Worm (Caenorhabditis elegans) whole organism, early embryonic: ENCODE results near the gene rnf-113.

Experiments
- ama-1 ChIP-seq: fragments of 150-350 bp; optimal IDR thresholded peaks from 2 replicates; lab custom pipeline; 2014
- flt-1 ChIP-seq: fragments of 200-800 bp; sonication (Bioruptor generic); IDR thresholded peaks from 2 replicates; pipeline ENCODE4 v1.3.6; 2022; ENCODE audit warnings: missing genetic modification characterization, missing compliant biosample characterization
- hmbx-1 ChIP-seq: sonication (generic microtip); optimal IDR thresholded peaks from 2 replicates; lab custom pipeline; 2016; ENCODE audit warnings: mild to moderate bottlenecking, missing genetic modification characterization, missing compliant biosample characterization
- hmg-4 ChIP-seq: fragments of 200-800 bp; sonication (Bioruptor generic); optimal IDR thresholded peaks from 2 replicates; lab custom pipeline; 2018; ENCODE audit warnings: mild to moderate bottlenecking, missing genetic modification characterization, missing compliant biosample characterization
- tra-4 ChIP-seq: sonication (generic microtip); optimal IDR thresholded peaks from 2 replicates; lab custom pipeline; 2017; ENCODE audit warnings: missing genetic modification characterization, missing compliant biosample characterization

DNA sequence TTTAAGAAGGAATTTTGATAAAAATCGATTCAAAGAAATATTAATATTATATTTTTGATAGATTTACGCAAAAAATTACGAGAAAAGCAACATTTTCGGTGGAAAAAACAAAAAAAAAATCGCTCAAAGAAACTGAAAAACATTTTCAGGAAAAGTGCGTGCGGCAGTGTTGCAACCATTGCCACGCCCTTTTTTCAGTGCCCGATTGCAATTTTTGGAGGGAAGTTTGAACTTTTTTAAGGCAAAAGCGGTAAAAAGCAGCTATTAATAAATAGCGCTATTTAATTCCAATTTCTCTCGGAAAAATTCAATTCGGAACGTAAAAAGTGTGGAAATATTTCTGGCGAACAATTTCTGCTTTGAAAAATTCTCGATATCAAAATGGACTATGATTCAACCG is 36.4 kb downstream of the rnf-113 start:
- TF ChIP-seq hmbx-1 (tag; lab: Kevin White, UChicago) (no peak), flt-1 (GFP tag; lab: Robert Waterston, UW) (no peak), hmg-4 (GFP tag; lab: Kevin White, UChicago) (no peak), ama-1 (lab: Kevin White, UChicago) (no peak), tra-4 (no peak)
